Fruit fly (Drosophila melanogaster) whole organism, prepupa: ENCODE measurements around the gene CG32026.

Source experiments
- Blimp-1 ChIP-seq: fragments of 200-800 bp; sonication (Bioruptor generic); optimal IDR thresholded peaks from 3 replicates; lab custom pipeline; 2017; ENCODE audit warnings: missing biosample characterization, missing genetic modification characterization, mild to moderate bottlenecking, moderate library complexity, missing genetic modification reagents
- CG10631 ChIP-seq: fragments of 200-800 bp; sonication (Bioruptor generic); optimal IDR thresholded peaks from 2 replicates; lab custom pipeline; 2016; ENCODE audit warnings: missing biosample characterization, missing genetic modification characterization
- CG10669 ChIP-seq: fragments of 200-800 bp; sonication (Bioruptor generic); optimal IDR thresholded peaks from 3 replicates; lab custom pipeline; 2018; ENCODE audit warnings: missing biosample characterization, mild to moderate bottlenecking, missing genetic modification characterization, moderate library complexity
- CG11294 ChIP-seq: fragments of 200-800 bp; sonication (Bioruptor generic); IDR thresholded peaks from 2 replicates; pipeline ENCODE4 v1.3.6; 2022; ENCODE audit warnings: missing biosample characterization, missing genetic modification characterization
- CG11762 ChIP-seq: fragments of 200-800 bp; sonication (Bioruptor generic); optimal IDR thresholded peaks from 3 replicates; lab custom pipeline; 2016; ENCODE audit warnings: missing biosample characterization, missing genetic modification characterization; ENCODE audit not compliant: insufficient read depth
- CG11902 ChIP-seq: fragments of 200-800 bp; sonication (Bioruptor generic); optimal IDR thresholded peaks from 3 replicates; lab custom pipeline; 2016; ENCODE audit warnings: missing biosample characterization, missing genetic modification characterization
- CG1621 ChIP-seq: fragments of 200-800 bp; sonication (Bioruptor generic); optimal IDR thresholded peaks from 3 replicates; lab custom pipeline; 2018; ENCODE audit warnings: missing biosample characterization, mild to moderate bottlenecking, missing genetic modification characterization
- CG16779 ChIP-seq: fragments of 200-800 bp; sonication (Bioruptor generic); optimal IDR thresholded peaks from 3 replicates; lab custom pipeline; 2017; ENCODE audit warnings: missing biosample characterization, mild to moderate bottlenecking, missing genetic modification characterization
- CG3032 ChIP-seq: fragments of 200-800 bp; optimal IDR thresholded peaks from 2 replicates; lab custom pipeline; 2019; ENCODE audit warnings: missing biosample characterization, mild to moderate bottlenecking, missing genetic modification characterization, moderate library complexity
- CG31627 ChIP-seq: fragments of 200-800 bp; sonication (Bioruptor generic); optimal IDR thresholded peaks from 3 replicates; lab custom pipeline; 2016; ENCODE audit warnings: missing biosample characterization, missing genetic modification characterization
- CG32006 ChIP-seq: fragments of 200-800 bp; sonication (Bioruptor generic); optimal IDR thresholded peaks from 3 replicates; lab custom pipeline; 2017; ENCODE audit warnings: missing biosample characterization, mild to moderate bottlenecking, missing genetic modification characterization
- CG34406 ChIP-seq: fragments of 200-800 bp; sonication (Bioruptor generic); optimal IDR thresholded peaks from 3 replicates; lab custom pipeline; 2016; ENCODE audit warnings: missing biosample characterization, missing genetic modification characterization
- CG3919 ChIP-seq: fragments of 200-800 bp; sonication (Bioruptor generic); optimal IDR thresholded peaks from 3 replicates; lab custom pipeline; 2016; ENCODE audit warnings: missing biosample characterization, missing genetic modification characterization
- CG4318 ChIP-seq: fragments of 200-800 bp; sonication (Bioruptor generic); optimal IDR thresholded peaks from 3 replicates; lab custom pipeline; 2017; ENCODE audit warnings: missing biosample characterization, mild to moderate bottlenecking, missing genetic modification characterization
- CG6163 ChIP-seq: fragments of 200-800 bp; sonication (Bioruptor generic); IDR thresholded peaks from 3 replicates; pipeline ENCODE4 v1.3.6; 2022; ENCODE audit warnings: missing biosample characterization, missing genetic modification characterization
- CG6792 ChIP-seq: fragments of 200-800 bp; sonication (Bioruptor generic); optimal IDR thresholded peaks from 3 replicates; lab custom pipeline; 2016; ENCODE audit warnings: missing biosample characterization, missing genetic modification characterization
- CG6808 ChIP-seq: fragments of 200-800 bp; sonication (Bioruptor generic); optimal IDR thresholded peaks from 3 replicates; lab custom pipeline; 2017; ENCODE audit warnings: missing biosample characterization, missing genetic modification characterization, mild to moderate bottlenecking, moderate library complexity, missing genetic modification reagents
- CG7368 ChIP-seq: fragments of 200-800 bp; sonication (Bioruptor generic); optimal IDR thresholded peaks from 3 replicates; lab custom pipeline; 2016; ENCODE audit warnings: missing biosample characterization, missing genetic modification characterization
- CG8319 ChIP-seq: fragments of 200-800 bp; sonication (Bioruptor generic); optimal IDR thresholded peaks from 3 replicates; lab custom pipeline; 2016; ENCODE audit warnings: missing biosample characterization, missing genetic modification characterization
- CG8632 ChIP-seq: fragments of 200-800 bp; sonication (Bioruptor generic); optimal IDR thresholded peaks from 3 replicates; lab custom pipeline; 2016; ENCODE audit warnings: missing biosample characterization, missing genetic modification characterization
- CG9139 ChIP-seq: fragments of 200-800 bp; sonication (Bioruptor generic); optimal IDR thresholded peaks from 3 replicates; lab custom pipeline; 2017; ENCODE audit warnings: missing biosample characterization, mild to moderate bottlenecking, missing genetic modification characterization
- Eip75B ChIP-seq: fragments of 200-800 bp; sonication (Bioruptor generic); optimal IDR thresholded peaks from 3 replicates; lab custom pipeline; 2016; ENCODE audit warnings: missing biosample characterization, missing genetic modification characterization
- Eip78C ChIP-seq: fragments of 200-800 bp; sonication (Bioruptor generic); peaks from one replicate; lab custom pipeline; 2016; ENCODE audit warnings: missing biosample characterization, missing genetic modification characterization
- Ets21C ChIP-seq: fragments of 200-800 bp; sonication (Bioruptor generic); optimal IDR thresholded peaks from 3 replicates; lab custom pipeline; 2016; ENCODE audit warnings: missing biosample characterization, missing genetic modification characterization
- Ets96B ChIP-seq: fragments of 200-800 bp; optimal IDR thresholded peaks from 2 replicates; lab custom pipeline; 2019; ENCODE audit warnings: missing biosample characterization, mild to moderate bottlenecking, missing genetic modification characterization, moderate library complexity
- Gug ChIP-seq: fragments of 200-800 bp; sonication (Bioruptor generic); IDR thresholded peaks from 2 replicates; pipeline ENCODE4 v1.3.6; 2022; ENCODE audit warnings: missing biosample characterization, missing genetic modification characterization
- Hr38 ChIP-seq: sonication (Bioruptor generic); optimal IDR thresholded peaks from 2 replicates; lab custom pipeline; 2016; ENCODE audit warnings: missing biosample characterization, missing genetic modification characterization
- Hr39 ChIP-seq: fragments of 200-800 bp; sonication (Bioruptor generic); optimal IDR thresholded peaks from 2 replicates; lab custom pipeline; 2016; ENCODE audit warnings: missing biosample characterization, missing genetic modification characterization
- Met ChIP-seq: fragments of 200-800 bp; sonication (Bioruptor generic); optimal IDR thresholded peaks from 3 replicates; lab custom pipeline; 2016; ENCODE audit warnings: missing biosample characterization, missing genetic modification characterization
- OdsH ChIP-seq: fragments of 200-800 bp; sonication (Bioruptor generic); optimal IDR thresholded peaks from 3 replicates; lab custom pipeline; 2016; ENCODE audit warnings: missing biosample characterization, missing genetic modification characterization
- Smox ChIP-seq: fragments of 200-800 bp; sonication (Bioruptor generic); optimal IDR thresholded peaks from 3 replicates; lab custom pipeline; 2016; ENCODE audit warnings: missing biosample characterization, missing genetic modification characterization
- Sox15 ChIP-seq: fragments of 200-800 bp; sonication (Bioruptor generic); optimal IDR thresholded peaks from 3 replicates; lab custom pipeline; 2016; ENCODE audit warnings: missing biosample characterization, missing genetic modification characterization
- achi ChIP-seq: fragments of 200-800 bp; sonication (Bioruptor generic); optimal IDR thresholded peaks from 3 replicates; lab custom pipeline; 2016; ENCODE audit warnings: missing biosample characterization, missing genetic modification characterization
- acj6 ChIP-seq: fragments of 200-800 bp; sonication (Bioruptor generic); optimal IDR thresholded peaks from 3 replicates; lab custom pipeline; 2016; ENCODE audit warnings: missing biosample characterization, missing genetic modification characterization
- dac ChIP-seq: fragments of 200-800 bp; sonication (Bioruptor generic); optimal IDR thresholded peaks from 2 replicates; lab custom pipeline; 2017; ENCODE audit warnings: missing biosample characterization, mild to moderate bottlenecking, missing genetic modification characterization
- dsx ChIP-seq: fragments of 200-800 bp; optimal IDR thresholded peaks from 3 replicates; lab custom pipeline; 2019; ENCODE audit warnings: missing biosample characterization, mild to moderate bottlenecking, missing genetic modification characterization, moderate library complexity; ENCODE audit not compliant: poor library complexity, severe bottlenecking
- eg ChIP-seq: fragments of 200-800 bp; sonication (Bioruptor generic); IDR thresholded peaks from 3 replicates; pipeline ENCODE4 v1.3.6; 2022; ENCODE audit warnings: missing biosample characterization, missing genetic modification characterization
- fd59A ChIP-seq: fragments of 200-800 bp; sonication (Bioruptor generic); optimal IDR thresholded peaks from 2 replicates; lab custom pipeline; 2017; ENCODE audit warnings: missing biosample characterization, mild to moderate bottlenecking, missing genetic modification characterization, missing genetic modification reagents
- fd85E ChIP-seq: fragments of 200-800 bp; sonication (Bioruptor generic); optimal IDR thresholded peaks from 3 replicates; lab custom pipeline; 2016; ENCODE audit warnings: missing biosample characterization, missing genetic modification characterization
- fkh ChIP-seq: fragments of 200-800 bp; sonication (Bioruptor generic); optimal IDR thresholded peaks from 3 replicates; lab custom pipeline; 2017; ENCODE audit warnings: missing biosample characterization, mild to moderate bottlenecking, missing genetic modification characterization, moderate library complexity
- net ChIP-seq: fragments of 200-800 bp; sonication (Bioruptor generic); optimal IDR thresholded peaks from 3 replicates; lab custom pipeline; 2016; ENCODE audit warnings: missing biosample characterization, missing genetic modification characterization
- salr ChIP-seq, 2 experiments: fragments of 200-800 bp; sonication (Bioruptor generic); optimal IDR thresholded peaks; 3 replicates each; lab custom pipeline; 2016 to 2018; ENCODE audit warnings: missing biosample characterization in 2 of 2, missing genetic modification characterization in 2 of 2, mild to moderate bottlenecking in 1 of 2
- spab ChIP-seq: fragments of 200-800 bp; sonication (Bioruptor generic); optimal IDR thresholded peaks from 2 replicates; lab custom pipeline; 2017; ENCODE audit warnings: missing biosample characterization, mild to moderate bottlenecking, missing genetic modification characterization, missing genetic modification reagents
- topi ChIP-seq: fragments of 200-800 bp; sonication (Bioruptor generic); optimal IDR thresholded peaks from 3 replicates; lab custom pipeline; 2016; ENCODE audit warnings: missing biosample characterization, missing genetic modification characterization

Gene CG32026

DNA sequence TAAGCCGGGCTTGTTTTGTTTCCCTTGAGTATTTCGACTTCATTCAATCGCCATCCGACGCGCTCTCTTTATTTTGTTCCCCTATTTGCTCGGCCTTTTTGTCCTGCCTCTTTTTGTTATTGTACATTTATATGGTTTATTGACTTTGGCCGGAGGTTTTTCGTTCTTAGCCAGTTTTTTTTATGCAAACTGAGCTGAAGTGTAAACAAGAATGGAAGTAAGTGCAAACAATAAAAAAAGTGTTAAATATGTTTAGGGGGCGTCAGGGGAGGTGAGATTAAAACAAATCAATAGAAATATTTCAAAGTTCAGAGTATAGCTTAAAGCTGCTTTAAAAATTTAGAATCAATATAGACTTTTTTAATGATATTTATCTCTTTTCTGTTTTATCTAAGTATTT is 1.8 kb upstream of the CG32026 start (continued):
- no peak for TF ChIP-seq Met (GFP tag; lab: Kevin White, UChicago)
- no peak for TF ChIP-seq fd85E (GFP tag; lab: Kevin White, UChicago)
- TF ChIP-seq CG8319 (GFP tag; lab: Kevin White, UChicago), result no peak
- TF ChIP-seq CG4318 (GFP tag; lab: Kevin White, UChicago), result no peak
- no peak for TF ChIP-seq CG16779 (tag; lab: Kevin White, UChicago)
- peak; percentile 23 for TF ChIP-seq topi (GFP tag; lab: Kevin White, UChicago)
- no peak for TF ChIP-seq CG11902 (GFP tag; lab: Kevin White, UChicago)
- no peak for TF ChIP-seq CG34406 (GFP tag; lab: Kevin White, UChicago)
- TF ChIP-seq CG31627, result no peak

DNA sequence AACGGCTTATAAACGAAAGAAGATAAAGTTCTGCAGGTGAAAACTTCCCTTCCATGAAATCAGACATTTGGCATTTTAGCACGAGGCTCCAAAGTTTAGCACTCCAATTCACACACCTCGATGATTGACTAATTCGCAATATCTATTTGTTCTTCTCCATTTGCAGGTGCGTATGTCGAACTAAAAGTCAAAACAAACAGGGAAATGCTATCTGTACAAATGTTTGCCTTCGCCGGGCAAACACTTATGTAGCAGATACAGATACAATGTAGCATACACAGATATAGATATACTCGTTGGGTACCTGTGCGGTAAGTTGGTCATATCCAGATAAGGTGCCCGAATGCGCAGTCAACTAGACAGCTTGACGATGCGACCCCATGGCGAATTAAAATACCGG is 1.4 kb upstream of the CG32026 start:
- TF ChIP-seq dac (GFP tag; lab: Kevin White, UChicago) (no peak), CG3919 (GFP tag; lab: Kevin White, UChicago) (no peak), fd59A (GFP tag; lab: Kevin White, UChicago) (no peak), CG10669 (no peak), CG6792 (GFP tag; lab: Kevin White, UChicago) (no peak), Blimp-1 (GFP tag; lab: Kevin White, UChicago) (no peak), Sox15 (GFP tag; lab: Kevin White, UChicago) (no peak), CG11294 (GFP tag; lab: Robert Waterston, UW) (no peak), CG8319 (GFP tag; lab: Kevin White, UChicago) (no peak), CG10631 (no peak), CG8632 (peak; percentile 8), Hr39 (GFP tag; lab: Kevin White, UChicago) (no peak), CG6163 (0 out of 3 replicates have a peak, but pooled peaks have one; percentile 13), Eip75B (no peak), Ets96B (tag; lab: Kevin White, UChicago) (no peak), acj6 (GFP tag; lab: Kevin White, UChicago) (no peak), net (GFP tag; lab: Kevin White, UChicago) (no peak), OdsH (no peak), CG9139 (no peak), Hr38 (GFP tag; lab: Kevin White, UChicago) (no peak), CG6808 (GFP tag; lab: Kevin White, UChicago) (no peak), fkh (peak; percentile 76), CG1621 (tag; lab: Kevin White, UChicago) (no peak), CG3032 (no peak), eg (GFP tag; lab: Robert Waterston, UW) (0 out of 3 replicates have a peak, but pooled peaks have one; percentile 8), Ets21C (GFP tag; lab: Kevin White, UChicago) (no peak), spab (GFP tag; lab: Kevin White, UChicago) (no peak), Eip78C (GFP tag; lab: Kevin White, UChicago) (peak; percentile 67), fd85E (GFP tag; lab: Kevin White, UChicago) (no peak), CG34406 (GFP tag; lab: Kevin White, UChicago) (peak; percentile 0), Gug (no peak), achi (GFP tag; lab: Kevin White, UChicago) (no peak), CG11762 (GFP tag; lab: Kevin White, UChicago) (no peak), CG32006 (GFP tag; lab: Kevin White, UChicago) (no peak), dsx (GFP tag; lab: Kevin White, UChicago) (peak; percentile 76), Smox (GFP tag; lab: Kevin White, UChicago) (no peak), Met (GFP tag; lab: Kevin White, UChicago) (no peak), salr (GFP tag; optimal IDR thresholded peaks at IDR 0.05; lab: Kevin White, UChicago) (peak in 1 of 2 experiments; percentile 14), CG7368 (GFP tag; lab: Kevin White, UChicago) (no peak)
